Fruit fly (Drosophila melanogaster) whole organism, embryonic: ENCODE data around the gene CG10317.

Experiments used
- Bdp1 ChIP-seq: fragments of 200-800 bp; sonication (Bioruptor generic); optimal IDR thresholded peaks from 3 replicates; lab custom pipeline; 2016; ENCODE audit warnings: missing biosample characterization, missing genetic modification characterization
- CG11456 ChIP-seq: fragments of 200-800 bp; sonication (Bioruptor generic); IDR thresholded peaks from 3 replicates; pipeline ENCODE4 v1.3.6; 2022; ENCODE audit warnings: missing biosample characterization, missing genetic modification characterization
- CG12769 ChIP-seq: fragments of 200-800 bp; sonication (Bioruptor generic); optimal IDR thresholded peaks from 2 replicates; lab custom pipeline; 2019; ENCODE audit warnings: missing biosample characterization, mild to moderate bottlenecking, missing genetic modification characterization, moderate library complexity
- CG13775 ChIP-seq: fragments of 200-800 bp; sonication (Bioruptor generic); optimal IDR thresholded peaks from 3 replicates; lab custom pipeline; 2017; ENCODE audit warnings: missing biosample characterization, mild to moderate bottlenecking, missing genetic modification characterization
- CG15696 ChIP-seq: fragments of 200-800 bp; sonication (Bioruptor generic); optimal IDR thresholded peaks from 2 replicates; lab custom pipeline; 2019; ENCODE audit warnings: missing biosample characterization, mild to moderate bottlenecking, missing genetic modification characterization, moderate library complexity
- CG17361 ChIP-seq: fragments of 200-800 bp; sonication (Bioruptor generic); IDR thresholded peaks from 3 replicates; pipeline ENCODE4 v1.3.6; 2022; ENCODE audit warnings: missing biosample characterization, missing genetic modification characterization
- CG2712 ChIP-seq: fragments of 200-800 bp; optimal IDR thresholded peaks from 3 replicates; lab custom pipeline; 2019; ENCODE audit warnings: missing biosample characterization, mild to moderate bottlenecking, missing genetic modification characterization, moderate library complexity
- CG3281 ChIP-seq: fragments of 200-800 bp; sonication (Bioruptor generic); optimal IDR thresholded peaks from 3 replicates; lab custom pipeline; 2017; ENCODE audit warnings: missing biosample characterization, mild to moderate bottlenecking, missing genetic modification characterization
- CG33213 ChIP-seq: fragments of 200-800 bp; sonication (Bioruptor generic); optimal IDR thresholded peaks from 3 replicates; lab custom pipeline; 2016; ENCODE audit warnings: missing biosample characterization, missing genetic modification characterization
- CG34376 ChIP-seq: fragments of 200-800 bp; sonication (Bioruptor generic); optimal IDR thresholded peaks from 2 replicates; lab custom pipeline; 2018; ENCODE audit warnings: missing biosample characterization, mild to moderate bottlenecking, missing genetic modification characterization
- CG34422 ChIP-seq: fragments of 200-800 bp; sonication (Bioruptor generic); IDR thresholded peaks from 3 replicates; pipeline ENCODE4 v1.3.6; 2022; ENCODE audit warnings: missing biosample characterization, missing genetic modification characterization
- CG3995 ChIP-seq: fragments of 200-800 bp; sonication (Bioruptor generic); optimal IDR thresholded peaks from 3 replicates; lab custom pipeline; 2016; ENCODE audit warnings: missing biosample characterization, missing genetic modification characterization
- CG4707 ChIP-seq: fragments of 200-800 bp; sonication (Bioruptor generic); optimal IDR thresholded peaks from 2 replicates; lab custom pipeline; 2018; ENCODE audit warnings: missing biosample characterization, mild to moderate bottlenecking, missing genetic modification characterization, moderate library complexity
- CG4730 ChIP-seq: fragments of 200-800 bp; sonication (Bioruptor generic); IDR thresholded peaks from 2 replicates; pipeline ENCODE4 v1.3.6; 2022; ENCODE audit warnings: missing biosample characterization, missing genetic modification characterization
- CG5953 ChIP-seq: fragments of 200-800 bp; sonication (Bioruptor generic); IDR thresholded peaks from 2 replicates; pipeline ENCODE4 v1.3.6; 2022; ENCODE audit warnings: missing biosample characterization, missing genetic modification characterization
- CG6791 ChIP-seq: fragments of 200-800 bp; sonication (Bioruptor generic); IDR thresholded peaks from 3 replicates; pipeline ENCODE4 v1.3.6; 2022; ENCODE audit warnings: missing biosample characterization, missing genetic modification characterization; ENCODE audit not compliant: partially characterized antibody
- CG7271 ChIP-seq: fragments of 200-800 bp; sonication (Bioruptor generic); optimal IDR thresholded peaks from 2 replicates; lab custom pipeline; 2018; ENCODE audit warnings: missing biosample characterization, mild to moderate bottlenecking, missing genetic modification characterization, moderate library complexity
- CG8388 ChIP-seq: fragments of 200-800 bp; sonication (Bioruptor generic); optimal IDR thresholded peaks from 2 replicates; lab custom pipeline; 2019; ENCODE audit warnings: missing biosample characterization, mild to moderate bottlenecking, missing genetic modification characterization, moderate library complexity
- CG8944 ChIP-seq: fragments of 200-800 bp; sonication (Bioruptor generic); optimal IDR thresholded peaks from 3 replicates; lab custom pipeline; 2016; ENCODE audit warnings: missing biosample characterization, missing genetic modification characterization
- CG9437 ChIP-seq: fragments of 200-800 bp; sonication (Bioruptor generic); optimal IDR thresholded peaks from 2 replicates; lab custom pipeline; 2018; ENCODE audit warnings: missing biosample characterization, mild to moderate bottlenecking, missing genetic modification characterization
- CG9817 ChIP-seq: fragments of 200-800 bp; sonication (Bioruptor generic); optimal IDR thresholded peaks from 2 replicates; lab custom pipeline; 2018; ENCODE audit warnings: missing biosample characterization, mild to moderate bottlenecking, missing genetic modification characterization, moderate library complexity
- CHES-1-like ChIP-seq: fragments of 200-800 bp; sonication (Bioruptor generic); optimal IDR thresholded peaks from 2 replicates; lab custom pipeline; 2016; ENCODE audit warnings: missing biosample characterization, missing genetic modification characterization
- Dfd ChIP-seq, 2 experiments: fragments of >200 bp; optimal IDR thresholded peaks; 2 replicates each; lab custom pipeline; 2017; ENCODE audit warnings: missing biosample characterization in 2 of 2, missing genetic modification characterization in 2 of 2
- Fer3 ChIP-seq: fragments of 200-800 bp; sonication (Bioruptor generic); optimal IDR thresholded peaks from 2 replicates; lab custom pipeline; 2018; ENCODE audit warnings: missing biosample characterization, mild to moderate bottlenecking, missing genetic modification characterization, moderate library complexity
- HmgD ChIP-seq: fragments of 200-800 bp; sonication (Bioruptor generic); optimal IDR thresholded peaks from 3 replicates; lab custom pipeline; 2016; ENCODE audit warnings: missing biosample characterization, missing genetic modification characterization
- Meics ChIP-seq: fragments of 200-800 bp; sonication (Bioruptor generic); optimal IDR thresholded peaks from 2 replicates; lab custom pipeline; 2017; ENCODE audit warnings: missing biosample characterization, mild to moderate bottlenecking, missing genetic modification characterization
- NC2α ChIP-seq: fragments of 200-800 bp; sonication (Bioruptor generic); optimal IDR thresholded peaks from 2 replicates; lab custom pipeline; 2016; ENCODE audit warnings: missing biosample characterization, missing genetic modification characterization
- NFAT ChIP-seq: fragments of 200-800 bp; sonication (Bioruptor generic); IDR thresholded peaks from 2 replicates; pipeline ENCODE4 v1.3.6; 2022; ENCODE audit warnings: missing biosample characterization, missing genetic modification characterization
- Nf-YC ChIP-seq: fragments of 200-800 bp; optimal IDR thresholded peaks from 3 replicates; lab custom pipeline; 2019; ENCODE audit warnings: missing biosample characterization, mild to moderate bottlenecking, missing genetic modification characterization, moderate library complexity
- Ravus ChIP-seq: fragments of 200-800 bp; sonication (Bioruptor generic); IDR thresholded peaks from 2 replicates; pipeline ENCODE4 v1.3.6; 2022; ENCODE audit warnings: missing biosample characterization, missing genetic modification characterization
- Spps ChIP-seq: fragments of 200-800 bp; sonication (Bioruptor generic); optimal IDR thresholded peaks from 2 replicates; lab custom pipeline; 2018; ENCODE audit warnings: missing biosample characterization, mild to moderate bottlenecking, missing genetic modification characterization
- Sry-δ ChIP-seq: fragments of 200-800 bp; sonication (Bioruptor generic); optimal IDR thresholded peaks from 2 replicates; lab custom pipeline; 2016; ENCODE audit warnings: missing biosample characterization, missing genetic modification characterization
- bowl ChIP-seq: fragments of 200-800 bp; sonication (Bioruptor generic); IDR thresholded peaks from 2 replicates; pipeline ENCODE4 v1.3.6; 2022; ENCODE audit warnings: missing biosample characterization, missing genetic modification characterization
- cg ChIP-seq: fragments of 200-800 bp; sonication (Bioruptor generic); optimal IDR thresholded peaks from 3 replicates; lab custom pipeline; 2019; ENCODE audit warnings: missing biosample characterization, mild to moderate bottlenecking, missing genetic modification characterization, moderate library complexity
- dati ChIP-seq: fragments of 200-800 bp; sonication (Bioruptor generic); IDR thresholded peaks from 2 replicates; pipeline ENCODE4 v1.3.6; 2022; ENCODE audit warnings: missing biosample characterization, missing genetic modification characterization
- dmrt99B ChIP-seq: fragments of 200-800 bp; sonication (Bioruptor generic); optimal IDR thresholded peaks from 2 replicates; lab custom pipeline; 2018; ENCODE audit warnings: missing biosample characterization, mild to moderate bottlenecking, missing genetic modification characterization, moderate library complexity
- eyg ChIP-seq: fragments of 200-800 bp; sonication (Bioruptor generic); optimal IDR thresholded peaks from 3 replicates; lab custom pipeline; 2016; ENCODE audit warnings: missing biosample characterization, missing genetic modification characterization
- fd3F ChIP-seq: fragments of 200-800 bp; sonication (Bioruptor generic); optimal IDR thresholded peaks from 2 replicates; lab custom pipeline; 2018; ENCODE audit warnings: missing biosample characterization, mild to moderate bottlenecking, missing genetic modification characterization, moderate library complexity
- gcm2 ChIP-seq: fragments of 200-800 bp; sonication (Bioruptor generic); optimal IDR thresholded peaks from 2 replicates; lab custom pipeline; 2016; ENCODE audit warnings: missing biosample characterization, missing genetic modification characterization
- gt ChIP-seq: fragments of 200-800 bp; sonication (Bioruptor generic); IDR thresholded peaks from 2 replicates; pipeline ENCODE4 v1.3.6; 2022; ENCODE audit warnings: missing biosample characterization, missing genetic modification characterization
- jumu ChIP-seq: fragments of 200-800 bp; sonication (Bioruptor generic); optimal IDR thresholded peaks from 3 replicates; lab custom pipeline; 2016; ENCODE audit warnings: missing biosample characterization, missing genetic modification characterization
- pnt ChIP-seq: fragments of 200-800 bp; sonication (Bioruptor generic); optimal IDR thresholded peaks from 3 replicates; lab custom pipeline; 2016; ENCODE audit warnings: missing biosample characterization, missing genetic modification characterization
- psq ChIP-seq: fragments of 200-800 bp; sonication (Bioruptor generic); optimal IDR thresholded peaks from 2 replicates; lab custom pipeline; 2017; ENCODE audit warnings: missing biosample characterization, missing genetic modification characterization
- pum ChIP-seq: fragments of 200-800 bp; sonication (Bioruptor generic); optimal IDR thresholded peaks from 2 replicates; lab custom pipeline; 2016; ENCODE audit warnings: missing biosample characterization, missing genetic modification characterization
- ranshi ChIP-seq: fragments of 200-800 bp; sonication (Bioruptor generic); IDR thresholded peaks from 2 replicates; pipeline ENCODE4 v1.3.6; 2022; ENCODE audit warnings: missing biosample characterization, missing genetic modification characterization
- repo ChIP-seq: fragments of 200-800 bp; sonication (Bioruptor generic); optimal IDR thresholded peaks from 2 replicates; lab custom pipeline; 2016; ENCODE audit warnings: missing biosample characterization, missing genetic modification characterization
- row ChIP-seq: fragments of 200-800 bp; sonication (Bioruptor generic); IDR thresholded peaks from 3 replicates; pipeline ENCODE4 v1.3.6; 2022; ENCODE audit warnings: missing biosample characterization, missing genetic modification characterization
- scrt ChIP-seq: fragments of 200-800 bp; sonication (Bioruptor generic); optimal IDR thresholded peaks from 2 replicates; lab custom pipeline; 2018; ENCODE audit warnings: missing biosample characterization, mild to moderate bottlenecking, missing genetic modification characterization, moderate library complexity
- shn ChIP-seq: fragments of 200-800 bp; sonication (Bioruptor generic); optimal IDR thresholded peaks from 3 replicates; lab custom pipeline; 2016; ENCODE audit warnings: missing biosample characterization, missing genetic modification characterization
- sqz ChIP-seq: fragments of 200-800 bp; sonication (Bioruptor generic); optimal IDR thresholded peaks from 3 replicates; lab custom pipeline; 2018; ENCODE audit warnings: missing biosample characterization, mild to moderate bottlenecking, missing genetic modification characterization
- vfl ChIP-seq: fragments of 200-800 bp; sonication (Bioruptor generic); optimal IDR thresholded peaks from 2 replicates; lab custom pipeline; 2016; ENCODE audit warnings: missing biosample characterization, missing genetic modification characterization
- vnd ChIP-seq: fragments of 200-800 bp; sonication (Bioruptor generic); IDR thresholded peaks from 3 replicates; pipeline ENCODE4 v1.3.6; 2022; ENCODE audit warnings: missing biosample characterization, missing genetic modification characterization; ENCODE audit not compliant: partially characterized antibody

The CG10317 gene

dm6 chr3R:16349111-16349655 is 21.1 kb downstream of the CG10317 start, which contains the start of the genes CG14879 and Manf (continued):
- TF ChIP-seq CG15696 (tag; lab: Kevin White, UChicago) (no peak), gcm2 (no peak), CG4730 (GFP tag; lab: Robert Waterston, UW) (no peak), jumu (GFP tag; lab: Kevin White, UChicago) (no peak), CG9437 (GFP tag; lab: Kevin White, UChicago) (peak; percentile 6), CG34376 (GFP tag; lab: Kevin White, UChicago) (no peak), CG3995 (GFP tag; lab: Kevin White, UChicago) (no peak), Bdp1 (GFP tag; lab: Kevin White, UChicago) (no peak), CG8944 (GFP tag; lab: Kevin White, UChicago) (no peak), Spps (tag; lab: Kevin White, UChicago) (no peak), CG17361 (GFP tag; lab: Robert Waterston, UW) (no peak), vnd (GFP tag; lab: Robert Waterston, UW) (no peak), CG13775 (GFP tag; lab: Kevin White, UChicago) (no peak), NC2α (no peak), CG5953 (GFP tag; lab: Robert Waterston, UW) (0 out of 2 replicates have a peak, but pooled peaks have one; percentile 16), CG33213 (no peak), NFAT (GFP tag; lab: Robert Waterston, UW) (no peak), pnt (GFP tag; lab: Kevin White, UChicago) (no peak), Nf-YC (peak; percentile 73), HmgD (GFP tag; lab: Kevin White, UChicago) (no peak), shn (no peak), CG7271 (tag; lab: Kevin White, UChicago) (no peak), CG34422 (GFP tag; lab: Robert Waterston, UW) (no peak), Meics (GFP tag; lab: Kevin White, UChicago) (peak; percentile 4), psq (GFP tag; lab: Kevin White, UChicago) (no peak), CG8388 (GFP tag; lab: Kevin White, UChicago) (no peak), dmrt99B (tag; lab: Kevin White, UChicago) (no peak), Dfd (GFP tag; optimal IDR thresholded peaks at IDR 0.05; lab: Kevin White, UChicago) (no peak), CG2712 (tag; lab: Kevin White, UChicago) (peak; percentile 27), repo (GFP tag; lab: Kevin White, UChicago) (no peak), CG12769 (tag; lab: Kevin White, UChicago) (peak; percentile 98), eyg (GFP tag; lab: Kevin White, UChicago) (no peak), ranshi (GFP tag; lab: Robert Waterston, UW) (0 out of 2 replicates have a peak, but pooled peaks have one; percentile 4), cg (GFP tag; lab: Kevin White, UChicago) (no peak), vfl (GFP tag; lab: Kevin White, UChicago) (no peak), Sry-δ (peak; percentile 89), CG6791 (GFP tag; lab: Robert Waterston, UW) (no peak), dati (GFP tag; lab: Robert Waterston, UW) (no peak), Fer3 (tag; lab: Kevin White, UChicago) (no peak), sqz (GFP tag; lab: Kevin White, UChicago) (no peak), pum (GFP tag; lab: Kevin White, UChicago) (no peak), CG4707 (GFP tag; lab: Kevin White, UChicago) (no peak), row (GFP tag; lab: Robert Waterston, UW) (no peak; the same call in 2 of the 3 replicates), gt (GFP tag; lab: Robert Waterston, UW) (no peak), CG11456 (no peak), fd3F (GFP tag; lab: Kevin White, UChicago) (no peak), bowl (GFP tag; lab: Robert Waterston, UW) (no peak), Ravus (GFP tag; lab: Robert Waterston, UW) (no peak), CG3281 (GFP tag; lab: Kevin White, UChicago) (peak; percentile 5), CG9817 (tag; lab: Kevin White, UChicago) (no peak), scrt (GFP tag; lab: Kevin White, UChicago) (no peak), CHES-1-like (peak; percentile 10)
